Worm (Caenorhabditis elegans) whole organism, early embryonic: ENCODE data around the gene D1054.5.

Source experiments
- F13C5.2 ChIP-seq: sonication (generic microtip); optimal IDR thresholded peaks from 2 replicates; lab custom pipeline; 2017; ENCODE audit warnings: mild to moderate bottlenecking, missing genetic modification characterization, inconsistent platforms, missing compliant biosample characterization
- aly-1 ChIP-seq: sonication (generic microtip); optimal IDR thresholded peaks from 2 replicates; lab custom pipeline; 2016; ENCODE audit warnings: missing genetic modification characterization, missing compliant biosample characterization
- ama-1 ChIP-seq: fragments of 150-350 bp; optimal IDR thresholded peaks from 2 replicates; lab custom pipeline; 2014
- ceh-13 ChIP-seq: fragments of 200-800 bp; sonication (Bioruptor generic); optimal IDR thresholded peaks from 2 replicates; lab custom pipeline; 2018; ENCODE audit warnings: mild to moderate bottlenecking, missing genetic modification characterization, missing compliant biosample characterization
- hmg-4 ChIP-seq: fragments of 200-800 bp; sonication (Bioruptor generic); optimal IDR thresholded peaks from 2 replicates; lab custom pipeline; 2018; ENCODE audit warnings: mild to moderate bottlenecking, missing genetic modification characterization, missing compliant biosample characterization
- tra-4 ChIP-seq: sonication (generic microtip); optimal IDR thresholded peaks from 2 replicates; lab custom pipeline; 2017; ENCODE audit warnings: missing genetic modification characterization, missing compliant biosample characterization

- TF ChIP-seq aly-1 (tag; lab: Kevin White, UChicago) (no peak), hmg-4 (GFP tag; lab: Kevin White, UChicago) (no peak), ama-1 (lab: Kevin White, UChicago) (no peak), F13C5.2 (no peak), ceh-13 (no peak), tra-4 (tag; lab: Kevin White, UChicago) (no peak)
These were observed 6.4 kb downstream of the D1054.5 start, which contains the start of the genes D1054.1 and pas-2 for ce11 chrV:10770026-10770425.
